Fruit fly (Drosophila melanogaster) whole organism, embryonic: Measurements from ENCODE around the gene CG6236.
A peak's percentile ranks its signal among the peaks of the same experiment; 100 is the strongest.

Experiments
- Asciz ChIP-seq: fragments of 200-800 bp; sonication (Bioruptor generic); optimal IDR thresholded peaks from 2 replicates; lab custom pipeline; 2017; ENCODE audit warnings: missing biosample characterization, mild to moderate bottlenecking, missing genetic modification characterization, missing genetic modification reagents
- BEAF-32 ChIP-seq: fragments of 200-800 bp; sonication (Bioruptor generic); optimal IDR thresholded peaks from 3 replicates; lab custom pipeline; 2017; ENCODE audit warnings: missing biosample characterization, missing genetic modification characterization, mild to moderate bottlenecking, moderate library complexity, missing genetic modification reagents
- CG10274 ChIP-seq: fragments of 200-800 bp; sonication (Bioruptor generic); optimal IDR thresholded peaks from 3 replicates; lab custom pipeline; 2017; ENCODE audit warnings: missing biosample characterization, mild to moderate bottlenecking, missing genetic modification characterization
- CG10543 ChIP-seq: fragments of 200-800 bp; sonication (Bioruptor generic); optimal IDR thresholded peaks from 3 replicates; lab custom pipeline; 2017; ENCODE audit warnings: missing biosample characterization, mild to moderate bottlenecking, missing genetic modification characterization, moderate library complexity
- CG11093 ChIP-seq: fragments of 200-800 bp; sonication (Bioruptor generic); IDR thresholded peaks from 3 replicates; pipeline ENCODE4 v1.3.6; 2022; ENCODE audit warnings: missing biosample characterization, missing genetic modification characterization
- CG11560 ChIP-seq: fragments of 200-800 bp; sonication (Bioruptor generic); IDR thresholded peaks from 3 replicates; pipeline ENCODE4 v1.3.6; 2022; ENCODE audit warnings: missing biosample characterization, missing genetic modification characterization
- CG14441 ChIP-seq: fragments of 200-800 bp; sonication (Bioruptor generic); IDR thresholded peaks from 2 replicates; pipeline ENCODE4 v1.3.6; 2022; ENCODE audit warnings: missing biosample characterization, missing genetic modification characterization
- CG16813 ChIP-seq: fragments of 200-800 bp; sonication (Bioruptor generic); IDR thresholded peaks from 3 replicates; pipeline ENCODE4 v1.3.6; 2022; ENCODE audit warnings: missing biosample characterization, missing genetic modification characterization; ENCODE audit not compliant: partially characterized antibody
- CG17328 ChIP-seq: fragments of 200-800 bp; sonication (Bioruptor generic); IDR thresholded peaks from 2 replicates; pipeline ENCODE4 v1.3.6; 2022; ENCODE audit warnings: missing biosample characterization, missing genetic modification characterization
- CG2712 ChIP-seq: fragments of 200-800 bp; optimal IDR thresholded peaks from 3 replicates; lab custom pipeline; 2019; ENCODE audit warnings: missing biosample characterization, mild to moderate bottlenecking, missing genetic modification characterization, moderate library complexity
- CG2875 ChIP-seq: fragments of 200-800 bp; sonication (Bioruptor generic); optimal IDR thresholded peaks from 2 replicates; lab custom pipeline; 2017; ENCODE audit warnings: missing biosample characterization, mild to moderate bottlenecking, missing genetic modification characterization, missing genetic modification reagents
- CG32767 ChIP-seq: fragments of 200-800 bp; sonication (Bioruptor generic); IDR thresholded peaks from 2 replicates; pipeline ENCODE4 v1.3.6; 2022; ENCODE audit warnings: missing biosample characterization, missing genetic modification characterization
- CG42726 ChIP-seq: fragments of 200-800 bp; sonication (Bioruptor generic); IDR thresholded peaks from 2 replicates; pipeline ENCODE4 v1.3.6; 2022; ENCODE audit warnings: missing biosample characterization, missing genetic modification characterization; ENCODE audit not compliant: partially characterized antibody
- CG43689 ChIP-seq: fragments of 200-800 bp; sonication (Bioruptor generic); IDR thresholded peaks from 2 replicates; pipeline ENCODE4 v1.3.6; 2022; ENCODE audit warnings: missing biosample characterization, missing genetic modification characterization
- CG6175 ChIP-seq: fragments of 200-800 bp; sonication (Bioruptor generic); IDR thresholded peaks from 3 replicates; pipeline ENCODE4 v1.3.6; 2022; ENCODE audit warnings: missing biosample characterization, missing genetic modification characterization
- CG7928 ChIP-seq: fragments of 200-800 bp; sonication (Bioruptor generic); optimal IDR thresholded peaks from 2 replicates; lab custom pipeline; 2017; ENCODE audit warnings: missing biosample characterization, mild to moderate bottlenecking, missing genetic modification characterization
- CkIIα-i1 ChIP-seq: fragments of 200-800 bp; sonication (Bioruptor generic); IDR thresholded peaks from 2 replicates; pipeline ENCODE4 v1.3.6; 2022; ENCODE audit warnings: missing biosample characterization, missing genetic modification characterization
- Dad ChIP-seq: fragments of 200-800 bp; sonication (Bioruptor generic); optimal IDR thresholded peaks from 3 replicates; lab custom pipeline; 2016; ENCODE audit warnings: missing biosample characterization, missing genetic modification characterization
- Dbx ChIP-seq: fragments of 200-800 bp; sonication (Bioruptor generic); IDR thresholded peaks from 3 replicates; pipeline ENCODE4 v1.3.6; 2022; ENCODE audit warnings: missing biosample characterization, missing genetic modification characterization
- Fer1 ChIP-seq: fragments of 200-800 bp; sonication (Bioruptor generic); optimal IDR thresholded peaks from 2 replicates; lab custom pipeline; 2017; ENCODE audit warnings: missing biosample characterization, mild to moderate bottlenecking, missing genetic modification characterization
- Hr39 ChIP-seq: fragments of >200 bp; optimal IDR thresholded peaks from 2 replicates; lab custom pipeline; 2017
- Med ChIP-seq: fragments of 200-800 bp; sonication (Bioruptor generic); peaks from one replicate; lab custom pipeline; 2016; ENCODE audit warnings: missing biosample characterization, missing genetic modification characterization, mild to moderate bottlenecking, inconsistent platforms, moderate library complexity
- Nf-YB ChIP-seq: fragments of 200-800 bp; sonication (Bioruptor generic); optimal IDR thresholded peaks from 3 replicates; lab custom pipeline; 2019; ENCODE audit warnings: missing biosample characterization, mild to moderate bottlenecking, missing genetic modification characterization, moderate library complexity
- Pdp1 ChIP-seq, 2 experiments: fragments of 200-800 bp; sonication (Bioruptor generic); optimal IDR thresholded peaks; 3 replicates each; lab custom pipeline; 2016; ENCODE audit warnings: missing biosample characterization in 2 of 2, missing genetic modification characterization in 2 of 2, mild to moderate bottlenecking in 1 of 2, moderate library complexity in 1 of 2
- bbx ChIP-seq: fragments of 200-800 bp; sonication (Bioruptor generic); IDR thresholded peaks from 2 replicates; pipeline ENCODE4 v1.3.6; 2022; ENCODE audit warnings: missing biosample characterization, missing genetic modification characterization; ENCODE audit not compliant: partially characterized antibody
- cg ChIP-seq: fragments of 200-800 bp; sonication (Bioruptor generic); optimal IDR thresholded peaks from 3 replicates; lab custom pipeline; 2019; ENCODE audit warnings: missing biosample characterization, mild to moderate bottlenecking, missing genetic modification characterization, moderate library complexity
- dysf ChIP-seq: fragments of 200-800 bp; sonication (Bioruptor generic); IDR thresholded peaks from 3 replicates; pipeline ENCODE4 v1.3.6; 2022; ENCODE audit warnings: missing biosample characterization, missing genetic modification characterization
- ftz-f1 ChIP-seq: fragments of 200-800 bp; sonication (Bioruptor generic); optimal IDR thresholded peaks from 2 replicates; lab custom pipeline; 2016; ENCODE audit warnings: missing biosample characterization, missing genetic modification characterization
- hkb ChIP-seq, 2 experiments: fragments of 200-800 bp in 1 of 2; fragments of >200 bp in 1 of 2; sonication (Bioruptor generic) in 1 of 2; IDR thresholded peaks in 1 of 2; optimal IDR thresholded peaks in 1 of 2; 2 replicates each; pipeline versions ENCODE4 v1.3.6 to Lab custom; 2017 to 2022; ENCODE audit warnings: missing biosample characterization in 1 of 2, missing genetic modification characterization in 1 of 2
- kni ChIP-seq: fragments of 200-800 bp; sonication (Bioruptor generic); optimal IDR thresholded peaks from 3 replicates; lab custom pipeline; 2017; ENCODE audit warnings: mild to moderate bottlenecking, missing biosample characterization, missing genetic modification reagents, missing genetic modification characterization
- lab ChIP-seq: fragments of 200-800 bp; sonication (Bioruptor generic); optimal IDR thresholded peaks from 3 replicates; lab custom pipeline; 2017; ENCODE audit warnings: missing biosample characterization, missing genetic modification characterization, mild to moderate bottlenecking, moderate library complexity, missing genetic modification reagents
- lbe ChIP-seq: fragments of 200-800 bp; sonication (Bioruptor generic); optimal IDR thresholded peaks from 2 replicates; lab custom pipeline; 2016; ENCODE audit warnings: missing biosample characterization, mild to moderate bottlenecking, missing genetic modification characterization
- nerfin-1 ChIP-seq: fragments of 200-800 bp; sonication (Bioruptor generic); optimal IDR thresholded peaks from 3 replicates; lab custom pipeline; 2019; ENCODE audit warnings: missing biosample characterization, mild to moderate bottlenecking, missing genetic modification characterization, moderate library complexity
- otp ChIP-seq: fragments of 200-800 bp; sonication (Bioruptor generic); IDR thresholded peaks from 3 replicates; pipeline ENCODE4, ENCODE4 v1.3.6; 2022; ENCODE audit warnings: missing biosample characterization, missing genetic modification characterization
- pita ChIP-seq: fragments of 200-800 bp; sonication (Bioruptor generic); optimal IDR thresholded peaks from 2 replicates; lab custom pipeline; 2017; ENCODE audit warnings: missing biosample characterization, mild to moderate bottlenecking, missing genetic modification characterization
- pum ChIP-seq: fragments of 200-800 bp; sonication (Bioruptor generic); optimal IDR thresholded peaks from 2 replicates; lab custom pipeline; 2016; ENCODE audit warnings: missing biosample characterization, missing genetic modification characterization
- run ChIP-seq: fragments of 200-800 bp; sonication (Bioruptor generic); optimal IDR thresholded peaks from 3 replicates; lab custom pipeline; 2018; ENCODE audit warnings: missing biosample characterization, mild to moderate bottlenecking, missing genetic modification characterization
- sd ChIP-seq: fragments of 200-800 bp; sonication (Bioruptor generic); optimal IDR thresholded peaks from 3 replicates; lab custom pipeline; 2018; ENCODE audit warnings: missing biosample characterization, mild to moderate bottlenecking, missing genetic modification characterization, moderate library complexity
- sens ChIP-seq: fragments of 200-800 bp; sonication (Bioruptor generic); peaks from one replicate; lab custom pipeline; 2016; ENCODE audit warnings: missing biosample characterization, missing genetic modification characterization
- slou ChIP-seq: fragments of 200-800 bp; sonication (Bioruptor generic); optimal IDR thresholded peaks from 3 replicates; lab custom pipeline; 2016; ENCODE audit warnings: missing biosample characterization, missing genetic modification characterization
- stwl ChIP-seq: fragments of 200-800 bp; sonication (Bioruptor generic); optimal IDR thresholded peaks from 3 replicates; lab custom pipeline; 2018; ENCODE audit warnings: missing biosample characterization, mild to moderate bottlenecking, missing genetic modification characterization, moderate library complexity
- vvl ChIP-seq: fragments of 200-800 bp; sonication (Bioruptor generic); IDR thresholded peaks from 2 replicates; pipeline ENCODE4 v1.3.6; 2022; ENCODE audit warnings: missing biosample characterization, missing genetic modification characterization
- z ChIP-seq: fragments of 200-800 bp; sonication (Bioruptor generic); IDR thresholded peaks from 3 replicates; pipeline ENCODE4 v1.3.6; 2022; ENCODE audit warnings: missing biosample characterization, missing genetic modification characterization

The CG6236 gene

DNA sequence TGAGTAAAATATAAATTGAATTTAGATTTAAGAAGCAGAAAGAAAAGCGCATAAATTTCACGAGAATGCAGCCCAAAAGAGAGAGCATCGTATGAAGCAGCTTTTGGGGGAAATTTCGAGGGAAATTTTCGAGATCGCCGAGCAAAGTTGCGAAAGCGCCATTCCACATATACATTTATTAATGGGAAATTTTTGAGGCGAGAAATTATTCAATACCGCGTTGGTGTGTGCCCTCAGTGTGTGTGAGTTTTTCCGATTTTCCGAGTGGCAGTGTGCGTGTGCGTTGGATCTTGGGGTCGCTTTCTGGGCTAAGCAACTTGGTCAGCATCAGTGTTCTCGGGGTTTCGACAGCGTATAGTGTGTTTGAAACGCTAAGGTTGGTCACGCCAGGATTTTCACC is 18.1 kb downstream of the CG6236 start, which contains the start of gene Tm2:
TSS of gene Tm2 (plus strand) at position 270 of the 400 bp plus-strand sequence.
- TF ChIP-seq kni (GFP tag; lab: Kevin White, UChicago) = no peak
- TF ChIP-seq slou = no peak
- TF ChIP-seq stwl (tag; lab: Kevin White, UChicago) = no peak
- no peak for TF ChIP-seq pum (GFP tag; lab: Kevin White, UChicago)
- 0 out of 2 replicates have a peak, but pooled peaks have one; percentile 15 for TF ChIP-seq CG32767
- no peak for TF ChIP-seq CG14441
- no peak for TF ChIP-seq Asciz (GFP tag; lab: Kevin White, UChicago)
- peak; percentile 82 for TF ChIP-seq sens
- TF ChIP-seq CG43689 (GFP tag; lab: Robert Waterston, UW) = no peak
- no peak for TF ChIP-seq CG11093 (GFP tag; lab: Robert Waterston, UW)
- TF ChIP-seq CG6175 (GFP tag; lab: Robert Waterston, UW) = no peak
- no peak for TF ChIP-seq CkIIα-i1 (GFP tag; lab: Robert Waterston, UW)
- TF ChIP-seq sd = peak; percentile 1
- TF ChIP-seq Pdp1 (GFP tag; optimal IDR thresholded peaks at IDR 0.05; lab: Kevin White, UChicago) = peak in 1 of 2 experiments; percentile 54
- no peak for TF ChIP-seq CG11560 (tag; lab: Robert Waterston, UW)
- no peak for TF ChIP-seq CG2875
- TF ChIP-seq Nf-YB (GFP tag; lab: Kevin White, UChicago) = no peak
- peak; percentile 70 for TF ChIP-seq Med
- no peak for TF ChIP-seq run (tag; lab: Kevin White, UChicago)
- peak; percentile 66 for TF ChIP-seq cg (GFP tag; lab: Kevin White, UChicago)
- 0 out of 3 replicates have a peak, but pooled peaks have one; percentile 27 for TF ChIP-seq z
- no peak for TF ChIP-seq pita (GFP tag; lab: Kevin White, UChicago)
- TF ChIP-seq CG2712 (tag; lab: Kevin White, UChicago) = no peak
- no peak for TF ChIP-seq nerfin-1

DNA sequence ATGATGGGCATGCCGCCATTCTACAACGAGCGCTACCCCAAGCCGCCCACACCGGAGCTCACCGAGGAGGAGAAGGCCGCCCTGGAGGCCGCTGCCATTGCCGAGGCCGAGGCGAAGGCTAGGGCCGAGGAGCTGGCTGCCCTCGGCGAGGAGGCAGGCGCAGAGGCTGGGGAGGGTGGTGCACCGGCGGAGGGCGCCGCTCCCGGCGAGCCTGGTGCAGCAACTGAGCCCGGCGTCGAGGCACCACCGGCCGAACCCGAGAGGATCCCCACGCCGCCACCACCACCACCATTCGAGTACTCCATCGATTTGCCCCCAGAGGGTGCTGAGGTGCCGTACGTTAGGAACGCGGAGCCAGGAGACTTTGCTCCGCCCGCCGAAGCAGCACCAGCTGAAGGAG is 22.8 kb downstream of the CG6236 start:
- peak; percentile 23; the same call in 1 of the 2 replicates for TF ChIP-seq CG42726
- TF ChIP-seq ftz-f1 (GFP tag; lab: Kevin White, UChicago) = peak; percentile 56
- peak; percentile 22 for TF ChIP-seq sens
- peak; percentile 37; the same call in 1 of the 2 replicates for TF ChIP-seq CG17328 (GFP tag; lab: Robert Waterston, UW)
- peak; percentile 16 for TF ChIP-seq Hr39 (lab: Kevin White, UChicago)
- TF ChIP-seq CG7928 (GFP tag; lab: Kevin White, UChicago) = no peak
- TF ChIP-seq bbx = 0 out of 2 replicates have a peak, but pooled peaks have one; percentile 6
- TF ChIP-seq hkb (optimal IDR thresholded peaks at IDR 0.05; lab: Kevin White, UChicago) = no peak
- TF ChIP-seq hkb (GFP tag; IDR thresholded peaks at IDR 0.05; lab: Robert Waterston, UW) = no peak
- no peak for TF ChIP-seq lbe (GFP tag; lab: Kevin White, UChicago)
- no peak for TF ChIP-seq otp (GFP tag; lab: Robert Waterston, UW)
- 0 out of 3 replicates have a peak, but pooled peaks have one; percentile 6 for TF ChIP-seq Dbx (GFP tag; lab: Robert Waterston, UW)
- no peak for TF ChIP-seq CG10274 (GFP tag; lab: Kevin White, UChicago)
- TF ChIP-seq CG11560 (tag; lab: Robert Waterston, UW) = 0 out of 3 replicates have a peak, but pooled peaks have one; percentile 35
- no peak for TF ChIP-seq lab (GFP tag; lab: Kevin White, UChicago)
- no peak for TF ChIP-seq Fer1
- no peak for TF ChIP-seq Dad (GFP tag; lab: Kevin White, UChicago)
- 0 out of 3 replicates have a peak, but pooled peaks have one; percentile 24 for TF ChIP-seq CG16813 (GFP tag; lab: Robert Waterston, UW)
- no peak for TF ChIP-seq BEAF-32 (GFP tag; lab: Kevin White, UChicago)
- TF ChIP-seq CG10543 = peak; percentile 6
- TF ChIP-seq dysf = 0 out of 3 replicates have a peak, but pooled peaks have one; percentile 9
- 0 out of 2 replicates have a peak, but pooled peaks have one; percentile 12 for TF ChIP-seq vvl (GFP tag; lab: Robert Waterston, UW)
